Fruit fly (Drosophila melanogaster): ENCODE results near the gene TSG101.

Gene TSG101

dm6 chr3L:16873679-16874078, 31.6 kb downstream of the TSG101 start:
- TF ChIP-seq sd (tag; optimal IDR thresholded peaks at IDR 0.05) (no peak), Spps (tag; optimal IDR thresholded peaks at IDR 0.05) (no peak), Nf-YA (GFP tag; IDR thresholded peaks at IDR 0.05) (no peak), zen (tag; optimal IDR thresholded peaks at IDR 0.05) (no peak), CG4854 (GFP tag; optimal IDR thresholded peaks at IDR 0.05) (no peak), Drgx (GFP tag; IDR thresholded peaks at IDR 0.05) (no peak), CG6791 (GFP tag; IDR thresholded peaks at IDR 0.05; ENCODE audit: partially characterized antibody) (no peak), CG10366 (GFP tag; IDR thresholded peaks at IDR 0.05) (no peak), Med (GFP tag) (peak; percentile 15), Hmr (GFP tag; optimal IDR thresholded peaks at IDR 0.05) (no peak), CG11398 (GFP tag; optimal IDR thresholded peaks at IDR 0.05) (no peak), bigmax (GFP tag; optimal IDR thresholded peaks at IDR 0.05) (no peak), fd96Cb (tag; optimal IDR thresholded peaks at IDR 0.05) (no peak), sna (GFP tag; IDR thresholded peaks at IDR 0.05; ENCODE audit: partially characterized antibody) (no peak), slbo (GFP tag; IDR thresholded peaks at IDR 0.05) (0 out of 2 replicates have a peak, but pooled peaks have one; percentile 5), caup (GFP tag; optimal IDR thresholded peaks at IDR 0.05; ENCODE audit: severe bottlenecking) (no peak), CG8089 (GFP tag; optimal IDR thresholded peaks at IDR 0.05) (no peak), chinmo (GFP tag; IDR thresholded peaks at IDR 0.05; ENCODE audit: partially characterized antibody) (0 out of 4 replicates have a peak, but pooled peaks have one; percentile 15), Atf6 (GFP tag; IDR thresholded peaks at IDR 0.05) (0 out of 2 replicates have a peak, but pooled peaks have one; percentile 22)

- TF ChIP-seq CG9817 (tag; optimal IDR thresholded peaks at IDR 0.05) (no peak), HmgZ (tag; optimal IDR thresholded peaks at IDR 0.05) (peak; percentile 9), CTCF (GFP tag; optimal IDR thresholded peaks at IDR 0.05) (peak; percentile 80), vvl (GFP tag; IDR thresholded peaks at IDR 0.05) (0 out of 2 replicates have a peak, but pooled peaks have one; percentile 8), CG2199 (GFP tag; IDR thresholded peaks at IDR 0.05) (peak; percentile 86), CG4854 (GFP tag; optimal IDR thresholded peaks at IDR 0.05) (no peak), cg (GFP tag; optimal IDR thresholded peaks at IDR 0.05) (peak; percentile 74), Dfd (GFP tag; optimal IDR thresholded peaks at IDR 0.05) (no peak), ara (GFP tag; IDR thresholded peaks at IDR 0.05) (no peak), CG8290 (GFP tag; optimal IDR thresholded peaks at IDR 0.05) (no peak), CG8290 (tag; optimal IDR thresholded peaks at IDR 0.05) (peak in 1 of 2 experiments; percentile 27), bbx (GFP tag; IDR thresholded peaks at IDR 0.05; ENCODE audit: partially characterized antibody) (0 out of 2 replicates have a peak, but pooled peaks have one; percentile 16), fd3F (GFP tag; optimal IDR thresholded peaks at IDR 0.05) (no peak)
Observed at dm6 chr3L:16875484-16875883, 33.4 kb downstream of the TSG101 start.

dm6 chr3L:16875959-16876358, 33.9 kb downstream of the TSG101 start:
- TF ChIP-seq chinmo (GFP tag; IDR thresholded peaks at IDR 0.05; ENCODE audit: partially characterized antibody) = peak; percentile 78; the same call in 2 of the 4 replicates
- peak; percentile 74 for TF ChIP-seq Awh (GFP tag; IDR thresholded peaks at IDR 0.05)
- 0 out of 3 replicates have a peak, but pooled peaks have one; percentile 30 for TF ChIP-seq sr (GFP tag; IDR thresholded peaks at IDR 0.05)
- no peak for TF ChIP-seq org-1 (GFP tag; optimal IDR thresholded peaks at IDR 0.05)
- TF ChIP-seq grn (GFP tag; optimal IDR thresholded peaks at IDR 0.05) = peak; percentile 15
- TF ChIP-seq Hr51 (GFP tag; optimal IDR thresholded peaks at IDR 0.05) = no peak
- TF ChIP-seq CG6175 (GFP tag; IDR thresholded peaks at IDR 0.05) = peak; percentile 31; the same call in 1 of the 3 replicates
